Worm (Caenorhabditis elegans) whole organism, L2 larva: ENCODE results near the gene mrpl-35.

ENCODE experiments used
- C34F6.9 ChIP-seq: fragments of 150-350 bp; optimal IDR thresholded peaks from 2 replicates; lab custom pipeline; 2014; ENCODE audit warnings: missing biosample characterization, missing genetic modification characterization
- F13H6.1 ChIP-seq: sonication (generic microtip); optimal IDR thresholded peaks from 2 replicates; lab custom pipeline; 2016; ENCODE audit warnings: missing genetic modification characterization, missing compliant biosample characterization
- R02D3.7 ChIP-seq: fragments of 150-350 bp; optimal IDR thresholded peaks from 2 replicates; lab custom pipeline; 2014; ENCODE audit warnings: missing biosample characterization, missing genetic modification characterization
- ZK546.5 ChIP-seq: sonication (generic microtip); optimal IDR thresholded peaks from 2 replicates; lab custom pipeline; 2017; ENCODE audit warnings: missing biosample characterization, missing genetic modification characterization
- alr-1 ChIP-seq: fragments of 150-350 bp; optimal IDR thresholded peaks from 2 replicates; lab custom pipeline; 2014; ENCODE audit warnings: missing biosample characterization, missing genetic modification characterization
- aly-2 ChIP-seq: fragments of 150-350 bp; optimal IDR thresholded peaks from 2 replicates; lab custom pipeline; 2014; ENCODE audit warnings: missing biosample characterization, missing genetic modification characterization
- ama-1 ChIP-seq: fragments of 150-350 bp; optimal IDR thresholded peaks from 2 replicates; lab custom pipeline; 2018; ENCODE audit warnings: inconsistent platforms
- blmp-1 ChIP-seq: sonication (generic microtip); optimal IDR thresholded peaks from 2 replicates; lab custom pipeline; 2017; ENCODE audit warnings: missing genetic modification characterization, mild to moderate bottlenecking, missing compliant biosample characterization, antibody characterized with exemption, moderate library complexity; ENCODE audit not compliant: insufficient read depth
- ceh-16 ChIP-seq: fragments of 150-350 bp; optimal IDR thresholded peaks from 2 replicates; lab custom pipeline; 2014; ENCODE audit warnings: missing biosample characterization, missing genetic modification characterization
- ceh-82 ChIP-seq: fragments of 150-350 bp; optimal IDR thresholded peaks from 2 replicates; lab custom pipeline; 2014; ENCODE audit warnings: missing biosample characterization, missing genetic modification characterization
- crh-2 ChIP-seq: sonication (generic microtip); optimal IDR thresholded peaks from 2 replicates; lab custom pipeline; 2017; ENCODE audit warnings: missing biosample characterization, missing genetic modification characterization
- dmd-4 ChIP-seq: sonication (generic microtip); optimal IDR thresholded peaks from 2 replicates; lab custom pipeline; 2017; ENCODE audit warnings: missing biosample characterization, missing genetic modification characterization
- elt-1 ChIP-seq: fragments of 150-350 bp; optimal IDR thresholded peaks from 2 replicates; lab custom pipeline; 2014; ENCODE audit warnings: missing biosample characterization, missing genetic modification characterization
- elt-3 ChIP-seq: sonication (generic microtip); optimal IDR thresholded peaks from 2 replicates; lab custom pipeline; 2017; ENCODE audit warnings: missing biosample characterization, missing genetic modification characterization
- fos-1 ChIP-seq: fragments of 150-350 bp; optimal IDR thresholded peaks from 2 replicates; lab custom pipeline; 2014; ENCODE audit warnings: missing biosample characterization, missing genetic modification characterization
- gmeb-1 ChIP-seq: fragments of 150-350 bp; optimal IDR thresholded peaks from 2 replicates; lab custom pipeline; 2014; ENCODE audit warnings: missing biosample characterization, missing genetic modification characterization
- lin-13 ChIP-seq: fragments of 150-350 bp; optimal IDR thresholded peaks from 2 replicates; lab custom pipeline; 2014; ENCODE audit warnings: missing biosample characterization, missing genetic modification reagents, missing genetic modification characterization
- lin-39 ChIP-seq: fragments of 150-350 bp; optimal IDR thresholded peaks from 2 replicates; lab custom pipeline; 2014; ENCODE audit warnings: missing biosample characterization, missing genetic modification reagents, missing genetic modification characterization
- lsy-2 ChIP-seq, 2 experiments: fragments of 150-350 bp in 1 of 2; sonication (generic microtip) in 1 of 2; optimal IDR thresholded peaks; 2 replicates each; lab custom pipeline; 2014 to 2017; ENCODE audit warnings: missing biosample characterization in 2 of 2, missing genetic modification characterization in 2 of 2
- mbf-1 ChIP-seq: sonication (generic microtip); optimal IDR thresholded peaks from 2 replicates; lab custom pipeline; 2017; ENCODE audit warnings: missing biosample characterization, missing genetic modification characterization
- nhr-10 ChIP-seq: sonication (generic microtip); optimal IDR thresholded peaks from 2 replicates; lab custom pipeline; 2017; ENCODE audit warnings: missing biosample characterization, missing genetic modification characterization
- nhr-11 ChIP-seq: fragments of 150-350 bp; optimal IDR thresholded peaks from 2 replicates; lab custom pipeline; 2014; ENCODE audit warnings: missing biosample characterization, missing genetic modification characterization
- nhr-12 ChIP-seq: fragments of 150-350 bp; optimal IDR thresholded peaks from 2 replicates; lab custom pipeline; 2014; ENCODE audit warnings: missing biosample characterization, missing genetic modification characterization
- nhr-129 ChIP-seq: fragments of 150-350 bp; optimal IDR thresholded peaks from 2 replicates; lab custom pipeline; 2014; ENCODE audit warnings: missing biosample characterization, missing genetic modification characterization
- nhr-21 ChIP-seq: fragments of 150-350 bp; optimal IDR thresholded peaks from 2 replicates; lab custom pipeline; 2014; ENCODE audit warnings: missing biosample characterization, missing genetic modification characterization
- nhr-23 ChIP-seq: fragments of 150-350 bp; optimal IDR thresholded peaks from 2 replicates; lab custom pipeline; 2014; ENCODE audit warnings: missing biosample characterization, missing genetic modification reagents, missing genetic modification characterization
- nhr-6 ChIP-seq: fragments of 150-350 bp; optimal IDR thresholded peaks from 2 replicates; lab custom pipeline; 2014; ENCODE audit warnings: missing biosample characterization, missing genetic modification characterization
- peb-1 ChIP-seq: fragments of 150-350 bp; optimal IDR thresholded peaks from 2 replicates; lab custom pipeline; 2014; ENCODE audit warnings: missing biosample characterization, missing genetic modification characterization
- sem-4 ChIP-seq: fragments of 150-350 bp; optimal IDR thresholded peaks from 2 replicates; lab custom pipeline; 2014; ENCODE audit warnings: missing biosample characterization, missing genetic modification reagents, missing genetic modification characterization
- sma-3 ChIP-seq: sonication (generic microtip); optimal IDR thresholded peaks from 2 replicates; lab custom pipeline; 2016; ENCODE audit warnings: missing genetic modification reagents, missing genetic modification characterization, missing compliant biosample characterization
- sma-9 ChIP-seq, 2 experiments: fragments of 150-350 bp in 1 of 2; sonication (generic microtip) in 1 of 2; optimal IDR thresholded peaks; 2 replicates each; lab custom pipeline; 2014 to 2016; ENCODE audit warnings: missing genetic modification characterization in 2 of 2, mild to moderate bottlenecking in 1 of 2, missing biosample characterization in 1 of 2, missing compliant biosample characterization in 1 of 2, missing genetic modification reagents in 1 of 2, moderate library complexity in 1 of 2
- snpc-4 ChIP-seq: fragments of 150-350 bp; optimal IDR thresholded peaks from 2 replicates; lab custom pipeline; 2014; ENCODE audit warnings: missing biosample characterization, missing genetic modification characterization
- unc-55 ChIP-seq: fragments of 150-350 bp; sonication (generic microtip); optimal IDR thresholded peaks from 3 replicates; lab custom pipeline; 2014; ENCODE audit warnings: missing biosample characterization, missing genetic modification reagents, missing genetic modification characterization
- ztf-11 ChIP-seq: sonication (generic microtip); optimal IDR thresholded peaks from 2 replicates; lab custom pipeline; 2017; ENCODE audit warnings: missing biosample characterization, missing genetic modification characterization
- ztf-4 ChIP-seq: fragments of 150-350 bp; optimal IDR thresholded peaks from 2 replicates; lab custom pipeline; 2014; ENCODE audit warnings: missing biosample characterization, missing genetic modification characterization

The mrpl-35 gene

ce11 chrIII:3475014-3475413, 35.0 kb upstream of the mrpl-35 start:
- no peak for TF ChIP-seq lin-13 (GFP tag; lab: Kevin White, UChicago)
- no peak for TF ChIP-seq ceh-82
- TF ChIP-seq crh-2 = no peak
- peak; percentile 79 for TF ChIP-seq fos-1
- TF ChIP-seq alr-1 (tag; lab: Kevin White, UChicago) = no peak

- TF ChIP-seq nhr-11 (tag; lab: Kevin White, UChicago) (no peak), lsy-2 (tag; optimal IDR thresholded peaks at IDR 0.05; lab: Kevin White, UChicago) (no peak), sma-9 (GFP tag; optimal IDR thresholded peaks at IDR 0.05; lab: Kevin White, UChicago) (no peak), sma-9 (tag; optimal IDR thresholded peaks at IDR 0.05; lab: Kevin White, UChicago) (no peak), peb-1 (tag; lab: Kevin White, UChicago) (no peak), snpc-4 (tag; lab: Kevin White, UChicago) (no peak), fos-1 (no peak), blmp-1 (tag; lab: Kevin White, UChicago) (no peak), nhr-21 (tag; lab: Kevin White, UChicago) (no peak), aly-2 (tag; lab: Kevin White, UChicago) (no peak), ceh-82 (no peak), unc-55 (GFP tag; lab: Kevin White, UChicago) (no peak), elt-1 (tag; lab: Kevin White, UChicago) (no peak), nhr-12 (no peak), sem-4 (tag; lab: Kevin White, UChicago) (no peak), gmeb-1 (no peak), lin-39 (tag; lab: Kevin White, UChicago) (no peak), alr-1 (tag; lab: Kevin White, UChicago) (no peak), elt-3 (tag; lab: Kevin White, UChicago) (no peak), ZK546.5 (tag; lab: Kevin White, UChicago) (no peak), dmd-4 (tag; lab: Kevin White, UChicago) (no peak)
Observed at ce11 chrIII:3475497-3475896, 34.5 kb upstream of the mrpl-35 start, which contains the start of gene C34C12.9. Gene C34C12.9, minus strand, starts transcription at chrIII:3475512.

ce11 chrIII:3476245-3476644, 33.8 kb upstream of the mrpl-35 start:
- TF ChIP-seq lin-13 (GFP tag; lab: Kevin White, UChicago) (no peak), lsy-2 (tag; optimal IDR thresholded peaks at IDR 0.05; lab: Kevin White, UChicago) (peak in 1 of 2 experiments; percentile 39), ZK546.5 (tag; lab: Kevin White, UChicago) (no peak), ztf-11 (no peak), unc-55 (GFP tag; lab: Kevin White, UChicago) (peak; percentile 29), gmeb-1 (peak; percentile 0), nhr-23 (tag; lab: Kevin White, UChicago) (no peak), ama-1 (lab: Kevin White, UChicago) (no peak), elt-1 (tag; lab: Kevin White, UChicago) (no peak), elt-3 (tag; lab: Kevin White, UChicago) (no peak), sma-3 (peak; percentile 60), C34F6.9 (tag; lab: Kevin White, UChicago) (peak; percentile 6)

- TF ChIP-seq nhr-6 (tag; lab: Kevin White, UChicago) = no peak
- no peak for TF ChIP-seq ztf-4 (tag; lab: Kevin White, UChicago)
- no peak for TF ChIP-seq nhr-21 (tag; lab: Kevin White, UChicago)
- no peak for TF ChIP-seq alr-1 (tag; lab: Kevin White, UChicago)
- no peak for TF ChIP-seq lsy-2 (tag; optimal IDR thresholded peaks at IDR 0.05; lab: Kevin White, UChicago)
- TF ChIP-seq R02D3.7 = no peak
- TF ChIP-seq crh-2 = no peak
- TF ChIP-seq nhr-129 (tag; lab: Kevin White, UChicago) = no peak
- TF ChIP-seq fos-1 = no peak
- no peak for TF ChIP-seq ZK546.5 (tag; lab: Kevin White, UChicago)
- TF ChIP-seq ceh-16 = no peak
- TF ChIP-seq C34F6.9 (tag; lab: Kevin White, UChicago) = no peak
- TF ChIP-seq sma-3 = no peak
- TF ChIP-seq nhr-10 (tag; lab: Kevin White, UChicago) = no peak
- no peak for TF ChIP-seq gmeb-1
- no peak for TF ChIP-seq F13H6.1 (tag; lab: Kevin White, UChicago)
- no peak for TF ChIP-seq mbf-1 (tag; lab: Kevin White, UChicago)
Observed at ce11 chrIII:3477375-3477774, 32.7 kb upstream of the mrpl-35 start.
